Worm (Caenorhabditis elegans): Measurements from ENCODE around the gene mdt-4.

DNA sequence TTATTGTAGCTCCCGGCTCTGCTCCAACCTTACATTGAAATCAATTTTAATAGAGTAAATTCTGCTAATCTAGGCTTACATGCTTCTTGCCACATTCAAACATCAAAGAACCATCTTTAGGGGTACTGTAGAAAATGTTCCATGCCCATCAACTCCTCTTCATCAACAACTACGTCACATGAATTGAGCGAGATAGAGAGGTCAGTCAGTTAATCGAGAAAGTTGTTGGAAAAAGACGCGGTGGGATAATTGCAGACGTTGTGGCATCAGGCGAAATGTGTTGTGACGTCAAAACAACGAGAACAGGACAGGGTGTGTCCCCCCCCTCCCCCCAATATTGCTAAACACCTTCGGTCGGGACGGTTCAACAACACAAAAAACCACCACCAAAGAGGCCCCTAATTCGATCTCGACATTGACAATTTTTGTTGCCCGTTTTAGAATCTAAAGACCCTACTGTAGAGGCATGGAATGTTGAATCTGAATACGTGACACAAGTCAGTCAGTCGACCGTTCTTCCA lies 25.2 kb downstream of the mdt-4 start:
- TF ChIP-seq ceh-82 (tag; optimal IDR thresholded peaks at IDR 0.05) (no peak), spr-1 (tag; optimal IDR thresholded peaks at IDR 0.05) (no peak), pqm-1 (tag; optimal IDR thresholded peaks at IDR 0.05) (no peak), lin-1 (GFP tag; IDR thresholded peaks at IDR 0.05) (no peak), nhr-6 (tag; optimal IDR thresholded peaks at IDR 0.05) (no peak), T26A8.4 (GFP tag; IDR thresholded peaks at IDR 0.05) (no peak)
